Worm (Caenorhabditis elegans): Measurements from ENCODE around the gene nhr-32.

DNA sequence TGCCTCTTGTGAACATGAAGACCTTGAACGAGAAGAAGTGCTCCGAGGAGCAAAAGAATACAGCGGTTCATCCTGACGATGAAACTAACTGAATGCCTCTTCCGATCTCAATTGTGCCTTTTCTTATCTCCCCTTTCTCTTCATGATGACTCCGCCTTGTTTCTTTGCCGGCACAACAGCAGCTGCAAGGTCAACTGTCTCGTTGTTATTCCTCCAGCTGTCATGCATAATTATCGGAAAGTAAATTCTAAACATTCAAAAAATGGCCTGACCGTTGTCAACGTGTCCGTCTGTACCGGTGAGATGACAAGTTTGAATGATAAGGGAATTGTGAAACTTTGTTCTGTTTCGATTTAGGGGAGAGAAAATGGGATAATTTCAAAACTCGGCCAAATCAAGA is 30.4 kb upstream of the nhr-32 start, which contains the start of gene asp-4:
- TF ChIP-seq lin-13 (GFP tag; optimal IDR thresholded peaks at IDR 0.05), result no peak
- no peak for TF ChIP-seq aly-2 (tag; optimal IDR thresholded peaks at IDR 0.05)
- peak; percentile 71 for TF ChIP-seq dmd-6 (GFP tag; IDR thresholded peaks at IDR 0.05)

Data from whole organism, L4 larva.